Worm (Caenorhabditis elegans): ENCODE results near the gene ZK546.5.
"Not testable (repeated sequence)": the region's sequence is repeated elsewhere in the genome, so short reads cannot be mapped to it uniquely, and the experiment has no call there.

The ZK546.5 gene

ce11 chrII:4902035-4902434, 33.6 kb upstream of the ZK546.5 start, which contains the start of gene R05F9.9 (continued):
- TF ChIP-seq R02D3.7 (tag; optimal IDR thresholded peaks at IDR 0.05) = no peak
- TF ChIP-seq ama-1 (optimal IDR thresholded peaks at IDR 0.05) = peak; percentile 62
- peak; percentile 46 for TF ChIP-seq lin-13 (GFP tag; optimal IDR thresholded peaks at IDR 0.05)
- TF ChIP-seq ZK546.5 (tag; optimal IDR thresholded peaks at IDR 0.05) = no peak
- TF ChIP-seq lin-39 (tag; optimal IDR thresholded peaks at IDR 0.05) = no peak
- TF ChIP-seq T20F7.1 (GFP tag; optimal IDR thresholded peaks at IDR 0.05) = peak; percentile 66
- no peak for TF ChIP-seq duxl-1 (tag; optimal IDR thresholded peaks at IDR 0.05; ENCODE audit: poor library complexity)
- TF ChIP-seq hlh-11 (tag; optimal IDR thresholded peaks at IDR 0.05) = peak; percentile 5
- TF ChIP-seq Y5F2A.4 (GFP tag; optimal IDR thresholded peaks at IDR 0.05) = no peak
- TF ChIP-seq tag-97 (GFP tag; IDR thresholded peaks at IDR 0.05) = no peak
- TF ChIP-seq egl-27 (tag; optimal IDR thresholded peaks at IDR 0.05) = no peak
- TF ChIP-seq daf-12 (tag; optimal IDR thresholded peaks at IDR 0.05) = no peak
- no peak for TF ChIP-seq fkh-10 (GFP tag; optimal IDR thresholded peaks at IDR 0.05)
- TF ChIP-seq saeg-2 (GFP tag; IDR thresholded peaks at IDR 0.05) = no peak
- TF ChIP-seq hlh-30 (tag; optimal IDR thresholded peaks at IDR 0.05; ENCODE audit: insufficient read depth) = peak; percentile 43
- no peak for TF ChIP-seq mdt-29 (GFP tag; IDR thresholded peaks at IDR 0.05)
- TF ChIP-seq madf-9 (GFP tag; conservative IDR thresholded peaks at IDR 0.05) = no peak
- TF ChIP-seq sdz-12 (GFP tag; optimal IDR thresholded peaks at IDR 0.05) = no peak
- TF ChIP-seq F26F4.8 (GFP tag; conservative IDR thresholded peaks at IDR 0.05) = no peak
- TF ChIP-seq cey-2 (tag; optimal IDR thresholded peaks at IDR 0.05; ENCODE audit: borderline replicate concordance, insufficient read depth) = no peak
- TF ChIP-seq skn-1 (tag; optimal IDR thresholded peaks at IDR 0.05) = no peak
- no peak for TF ChIP-seq nhr-42 (GFP tag; IDR thresholded peaks at IDR 0.05)
- peak; percentile 49 for TF ChIP-seq aha-1 (tag)
- no peak for TF ChIP-seq aly-2 (tag; optimal IDR thresholded peaks at IDR 0.05)
- TF ChIP-seq F44E2.7 (GFP tag; IDR thresholded peaks at IDR 0.05) = no peak
- no peak for TF ChIP-seq gei-8 (GFP tag; optimal IDR thresholded peaks at IDR 0.05)
- no peak for TF ChIP-seq pqm-1 (tag; optimal IDR thresholded peaks at IDR 0.05)
- no peak for TF ChIP-seq mxl-3 (GFP tag; optimal IDR thresholded peaks at IDR 0.05)
- TF ChIP-seq nhr-111 (GFP tag; optimal IDR thresholded peaks at IDR 0.05) = no peak
- peak; percentile 70 for TF ChIP-seq mep-1 (tag; optimal IDR thresholded peaks at IDR 0.05)
- no peak for TF ChIP-seq Y105C5A.15 (GFP tag; IDR thresholded peaks at IDR 0.05)

ce11 chrII:4903696-4904095, 31.9 kb upstream of the ZK546.5 start, which contains the start of gene sgt-1:
Gene sgt-1, minus strand, starts transcription at chrII:4903796.
- not testable (repeated sequence) for TF ChIP-seq ceh-20 (GFP tag; IDR thresholded peaks at IDR 0.05); egl-27 (tag; optimal IDR thresholded peaks at IDR 0.05); tra-1 (GFP tag; IDR thresholded peaks at IDR 0.05)

- TF ChIP-seq ces-1 (GFP tag; optimal IDR thresholded peaks at IDR 0.05) = peak; percentile 9
- no peak for TF ChIP-seq Y105C5A.15 (GFP tag; IDR thresholded peaks at IDR 0.05)
- peak; percentile 56 for TF ChIP-seq dpl-1 (GFP tag; optimal IDR thresholded peaks at IDR 0.05)
- no peak for TF ChIP-seq spr-3 (GFP tag; optimal IDR thresholded peaks at IDR 0.05)
- no peak for TF ChIP-seq dmd-8 (GFP tag; IDR thresholded peaks at IDR 0.05)
- TF ChIP-seq vab-7 (GFP tag; IDR thresholded peaks at IDR 0.05) = no peak
- TF ChIP-seq lin-1 (GFP tag; IDR thresholded peaks at IDR 0.05) = no peak
- peak; percentile 79 for TF ChIP-seq mes-2 (tag; optimal IDR thresholded peaks at IDR 0.05; ENCODE audit: poor library complexity, severe bottlenecking)
- no peak for TF ChIP-seq zip-11 (GFP tag; IDR thresholded peaks at IDR 0.05)
- TF ChIP-seq mxl-2 (GFP tag; conservative IDR thresholded peaks at IDR 0.05) = no peak
- no peak for TF ChIP-seq dmd-9 (GFP tag; IDR thresholded peaks at IDR 0.05)
- peak; percentile 64 for TF ChIP-seq unc-130 (GFP tag; optimal IDR thresholded peaks at IDR 0.05)
- TF ChIP-seq ceh-62 (tag; optimal IDR thresholded peaks at IDR 0.05) = no peak
- TF ChIP-seq hmg-1.1 (GFP tag; IDR thresholded peaks at IDR 0.05) = peak; percentile 79
- TF ChIP-seq Y75B8A.6 (GFP tag; IDR thresholded peaks at IDR 0.05) = no peak
- no peak for TF ChIP-seq F10B5.3 (tag; optimal IDR thresholded peaks at IDR 0.05)
- 0 out of 2 replicates have a peak, but pooled peaks have one; percentile 37 for TF ChIP-seq T26A8.4 (GFP tag; IDR thresholded peaks at IDR 0.05)
- no peak for TF ChIP-seq spr-1 (tag; optimal IDR thresholded peaks at IDR 0.05)
- TF ChIP-seq ztf-7 (tag; optimal IDR thresholded peaks at IDR 0.05) = no peak
- TF ChIP-seq nhr-42 (GFP tag; IDR thresholded peaks at IDR 0.05) = no peak
These were observed 31.3 kb upstream of the ZK546.5 start for ce11 chrII:4904277-4904676.

All from whole organism, L4 larva.